Worm (Caenorhabditis elegans): Measurements from ENCODE around the gene H34I24.2.

The H34I24.2 gene

ce11 chrIII:2858334-2858733 lies 16.5 kb downstream of the H34I24.2 start (continued):
- TF ChIP-seq ceh-79 (tag; optimal IDR thresholded peaks at IDR 0.05) (no peak), ztf-3 (GFP tag; optimal IDR thresholded peaks at IDR 0.05) (no peak), F23B12.7 (tag; optimal IDR thresholded peaks at IDR 0.05; ENCODE audit: insufficient read depth) (no peak), Y56A3A.18 (GFP tag; IDR thresholded peaks at IDR 0.05) (no peak), aptf-3 (GFP tag; IDR thresholded peaks at IDR 0.05) (no peak), F55B11.4 (tag; optimal IDR thresholded peaks at IDR 0.05; ENCODE audit: borderline replicate concordance, insufficient read depth) (no peak), nfya-2 (GFP tag; IDR thresholded peaks at IDR 0.05) (no peak), ccch-3 (GFP tag; optimal IDR thresholded peaks at IDR 0.05) (no peak), let-526 (GFP tag; IDR thresholded peaks at IDR 0.05) (no peak), efl-1 (GFP tag; optimal IDR thresholded peaks at IDR 0.05) (peak; percentile 94), chd-7 (tag; optimal IDR thresholded peaks at IDR 0.05) (no peak), ama-1 (optimal IDR thresholded peaks at IDR 0.05) (no peak), ama-1 (GFP tag; optimal IDR thresholded peaks at IDR 0.05) (no peak), lin-54 (GFP tag; optimal IDR thresholded peaks at IDR 0.05) (peak; percentile 80), ztf-18 (tag; optimal IDR thresholded peaks at IDR 0.05) (no peak), F37B4.10 (GFP tag; IDR thresholded peaks at IDR 0.05) (no peak), lsy-27 (tag; optimal IDR thresholded peaks at IDR 0.05; ENCODE audit: borderline replicate concordance, insufficient read depth) (no peak), athp-1 (tag; optimal IDR thresholded peaks at IDR 0.05) (no peak), F57C9.4 (tag; optimal IDR thresholded peaks at IDR 0.05) (no peak), T26A5.8 (tag; optimal IDR thresholded peaks at IDR 0.05) (no peak), lin-35 (GFP tag; optimal IDR thresholded peaks at IDR 0.05) (no peak), nhr-179 (tag; optimal IDR thresholded peaks at IDR 0.05) (no peak), madf-10 (tag; optimal IDR thresholded peaks at IDR 0.05) (no peak), dpff-1 (tag; optimal IDR thresholded peaks at IDR 0.05) (no peak), T07F8.4 (tag; optimal IDR thresholded peaks at IDR 0.05) (no peak), ceh-91 (GFP tag; IDR thresholded peaks at IDR 0.05) (peak; percentile 83), dox-1 (GFP tag; IDR thresholded peaks at IDR 0.05) (no peak; the same call in 1 of the 2 replicates), unc-130 (GFP tag; optimal IDR thresholded peaks at IDR 0.05) (peak; percentile 33), aptf-2 (GFP tag; conservative IDR thresholded peaks at IDR 0.05) (no peak), ceh-100 (GFP tag; IDR thresholded peaks at IDR 0.05) (no peak), die-1 (tag; optimal IDR thresholded peaks at IDR 0.05) (no peak), cebp-2 (GFP tag; IDR thresholded peaks at IDR 0.05) (no peak), hrde-1 (tag; optimal IDR thresholded peaks at IDR 0.05; ENCODE audit: borderline replicate concordance) (no peak), snpc-4 (GFP tag; optimal IDR thresholded peaks at IDR 0.05) (no peak), snpc-4 (tag; optimal IDR thresholded peaks at IDR 0.05) (no peak), rpc-1 (optimal IDR thresholded peaks at IDR 0.05) (no peak), rpc-1 (tag; optimal IDR thresholded peaks at IDR 0.05) (no peak), lir-1 (GFP tag; conservative IDR thresholded peaks at IDR 0.05) (0 out of 2 replicates have a peak, but pooled peaks have one; percentile 21), attf-6 (GFP tag; IDR thresholded peaks at IDR 0.05) (no peak), egl-44 (GFP tag; IDR thresholded peaks at IDR 0.05) (no peak), ztf-22 (GFP tag; optimal IDR thresholded peaks at IDR 0.05) (no peak), F33H1.4 (GFP tag; IDR thresholded peaks at IDR 0.05) (peak; percentile 78), somi-1 (GFP tag; optimal IDR thresholded peaks at IDR 0.05) (no peak), lin-26 (GFP tag; IDR thresholded peaks at IDR 0.05) (no peak), egl-18 (GFP tag; IDR thresholded peaks at IDR 0.05) (no peak), nhr-120 (GFP tag; IDR thresholded peaks at IDR 0.05) (no peak), nhr-90 (tag; optimal IDR thresholded peaks at IDR 0.05) (no peak), madf-8 (GFP tag; conservative IDR thresholded peaks at IDR 0.05) (peak; percentile 89), hmg-20 (GFP tag; IDR thresholded peaks at IDR 0.05) (no peak), hmg-1.2 (GFP tag; IDR thresholded peaks at IDR 0.05) (peak; percentile 54; the same call in 1 of the 2 replicates), sea-2 (GFP tag; IDR thresholded peaks at IDR 0.05) (no peak)
